Worm (Caenorhabditis elegans) whole organism, L3 larva: ENCODE data around the gene spp-21.
A peak's percentile ranks its signal among the peaks of the same experiment; 100 is the strongest.

Experiments used
- ZK546.5 ChIP-seq: sonication (generic microtip); optimal IDR thresholded peaks from 2 replicates; lab custom pipeline; 2017; ENCODE audit warnings: missing biosample characterization, missing genetic modification characterization
- ceh-28 ChIP-seq: fragments of 150-350 bp; optimal IDR thresholded peaks from 2 replicates; lab custom pipeline; 2014; ENCODE audit warnings: missing biosample characterization, missing genetic modification reagents, missing genetic modification characterization
- ceh-9 ChIP-seq: sonication (generic microtip); optimal IDR thresholded peaks from 2 replicates; lab custom pipeline; 2018; ENCODE audit warnings: missing biosample characterization, missing genetic modification characterization
- daf-12 ChIP-seq: fragments of 150-350 bp; optimal IDR thresholded peaks from 2 replicates; lab custom pipeline; 2014; ENCODE audit warnings: missing biosample characterization, missing genetic modification reagents, missing genetic modification characterization
- egl-27 ChIP-seq: sonication (generic microtip); optimal IDR thresholded peaks from 4 replicates; lab custom pipeline; 2017; ENCODE audit warnings: missing biosample characterization, missing genetic modification reagents, missing genetic modification characterization
- egl-5 ChIP-seq: fragments of 150-350 bp; optimal IDR thresholded peaks from 2 replicates; lab custom pipeline; 2017; ENCODE audit warnings: missing biosample characterization, missing genetic modification reagents, missing genetic modification characterization, inconsistent platforms
- elt-1 ChIP-seq: fragments of 150-350 bp; optimal IDR thresholded peaks from 2 replicates; lab custom pipeline; 2014; ENCODE audit warnings: missing biosample characterization, missing genetic modification characterization
- elt-2 ChIP-seq: sonication (generic microtip); optimal IDR thresholded peaks from 2 replicates; lab custom pipeline; 2016; ENCODE audit warnings: missing genetic modification reagents, mild to moderate bottlenecking, missing genetic modification characterization, missing compliant biosample characterization
- elt-3 ChIP-seq, 3 experiments: fragments of 150-350 bp in 1 of 3; sonication (generic microtip) in 2 of 3; optimal IDR thresholded peaks; 2 replicates in 2 of 3; 4 replicates in 1 of 3; lab custom pipeline; 2014 to 2017; ENCODE audit warnings: missing biosample characterization in 3 of 3, missing genetic modification characterization in 3 of 3
- fkh-10 ChIP-seq: sonication (generic microtip); optimal IDR thresholded peaks from 2 replicates; lab custom pipeline; 2017; ENCODE audit warnings: missing biosample characterization, missing genetic modification reagents, missing genetic modification characterization
- fkh-2 ChIP-seq: fragments of 150-350 bp; optimal IDR thresholded peaks from 2 replicates; lab custom pipeline; 2014; ENCODE audit warnings: missing biosample characterization, missing genetic modification reagents, missing genetic modification characterization
- fos-1 ChIP-seq: fragments of 150-350 bp; optimal IDR thresholded peaks from 2 replicates; lab custom pipeline; 2014; ENCODE audit warnings: missing biosample characterization, missing genetic modification characterization
- jun-1 ChIP-seq: fragments of 150-350 bp; optimal IDR thresholded peaks from 2 replicates; lab custom pipeline; 2014; ENCODE audit warnings: missing biosample characterization, missing genetic modification reagents, missing genetic modification characterization
- lin-39 ChIP-seq: fragments of 150-350 bp; optimal IDR thresholded peaks from 2 replicates; lab custom pipeline; 2018; ENCODE audit warnings: missing biosample characterization, missing genetic modification reagents, missing genetic modification characterization
- lsy-12 ChIP-seq: sonication (generic microtip); optimal IDR thresholded peaks from 2 replicates; lab custom pipeline; 2016; ENCODE audit warnings: mild to moderate bottlenecking, missing genetic modification characterization, missing compliant biosample characterization
- mdl-1 ChIP-seq: fragments of 150-350 bp; optimal IDR thresholded peaks from 2 replicates; lab custom pipeline; 2014; ENCODE audit warnings: missing biosample characterization, missing genetic modification characterization
- nfya-1 ChIP-seq: sonication (generic microtip); optimal IDR thresholded peaks from 2 replicates; lab custom pipeline; 2017; ENCODE audit warnings: missing genetic modification characterization, mild to moderate bottlenecking, missing compliant biosample characterization, antibody characterized with exemption, moderate library complexity; ENCODE audit not compliant: insufficient read depth
- nhr-12 ChIP-seq: fragments of 150-350 bp; optimal IDR thresholded peaks from 2 replicates; lab custom pipeline; 2014; ENCODE audit warnings: missing biosample characterization, missing genetic modification characterization
- nhr-23 ChIP-seq: fragments of 150-350 bp; optimal IDR thresholded peaks from 2 replicates; lab custom pipeline; 2014; ENCODE audit warnings: missing biosample characterization, missing genetic modification reagents, missing genetic modification characterization
- nhr-28 ChIP-seq: fragments of 150-350 bp; optimal IDR thresholded peaks from 2 replicates; lab custom pipeline; 2014; ENCODE audit warnings: missing biosample characterization, missing genetic modification characterization
- nhr-43 ChIP-seq: sonication (generic microtip); optimal IDR thresholded peaks from 2 replicates; lab custom pipeline; 2016; ENCODE audit warnings: mild to moderate bottlenecking, missing genetic modification characterization, missing compliant biosample characterization; ENCODE audit not compliant: poor library complexity, severe bottlenecking
- nhr-67 ChIP-seq: fragments of 150-350 bp; optimal IDR thresholded peaks from 2 replicates; lab custom pipeline; 2014; ENCODE audit warnings: missing biosample characterization, missing genetic modification characterization
- nhr-77 ChIP-seq: fragments of 150-350 bp; optimal IDR thresholded peaks from 2 replicates; lab custom pipeline; 2014; ENCODE audit warnings: missing biosample characterization, missing genetic modification characterization
- pha-4 ChIP-seq: fragments of 150-350 bp; optimal IDR thresholded peaks from 2 replicates; lab custom pipeline; 2014; ENCODE audit warnings: missing biosample characterization, missing genetic modification reagents, missing genetic modification characterization
- pqm-1 ChIP-seq: fragments of 150-350 bp; optimal IDR thresholded peaks from 2 replicates; lab custom pipeline; 2017; ENCODE audit warnings: missing biosample characterization, missing genetic modification characterization, inconsistent platforms
- sea-2 ChIP-seq: fragments of 150-350 bp; sonication (generic microtip); optimal IDR thresholded peaks from 4 replicates; lab custom pipeline; 2014; ENCODE audit warnings: missing biosample characterization, missing genetic modification reagents, missing genetic modification characterization
- skn-1 ChIP-seq: fragments of 150-350 bp; optimal IDR thresholded peaks from 2 replicates; lab custom pipeline; 2014; ENCODE audit warnings: missing biosample characterization, missing genetic modification characterization
- snpc-4 ChIP-seq: fragments of 150-350 bp; optimal IDR thresholded peaks from 2 replicates; lab custom pipeline; 2014; ENCODE audit warnings: missing biosample characterization, missing genetic modification characterization
- tbx-2 ChIP-seq: sonication (generic microtip); optimal IDR thresholded peaks from 2 replicates; lab custom pipeline; 2016; ENCODE audit warnings: mild to moderate bottlenecking, missing genetic modification characterization, missing compliant biosample characterization
- ztf-11 ChIP-seq: fragments of 150-350 bp; optimal IDR thresholded peaks from 2 replicates; lab custom pipeline; 2014; ENCODE audit warnings: missing biosample characterization, missing genetic modification characterization
- ztf-4 ChIP-seq: fragments of 150-350 bp; optimal IDR thresholded peaks from 2 replicates; lab custom pipeline; 2014; ENCODE audit warnings: missing biosample characterization, missing genetic modification characterization

spp-21 gene

ce11 chrX:11507836-11508235 lies 17.9 kb downstream of the spp-21 start:
- TF ChIP-seq sea-2 (GFP tag; lab: Kevin White, UChicago) (no peak), elt-1 (tag; lab: Kevin White, UChicago) (no peak), lin-39 (tag; lab: Kevin White, UChicago) (no peak), egl-5 (tag; lab: Kevin White, UChicago) (no peak), nhr-67 (tag; lab: Kevin White, UChicago) (no peak)

- TF ChIP-seq sea-2 (GFP tag; lab: Kevin White, UChicago) (no peak), skn-1 (tag; lab: Kevin White, UChicago) (no peak), elt-2 (tag; lab: Kevin White, UChicago) (peak; percentile 88), pqm-1 (tag; lab: Kevin White, UChicago) (peak; percentile 75), fos-1 (tag; lab: Kevin White, UChicago) (no peak), nhr-43 (tag; lab: Kevin White, UChicago) (no peak)
Measured at ce11 chrX:11509547-11509946, 19.6 kb downstream of the spp-21 start.

ce11 chrX:11511231-11511630 lies 21.3 kb downstream of the spp-21 start, which contains the start of gene ccdc-149:
Gene ccdc-149, minus strand, starts transcription at chrX:11511451.
- TF ChIP-seq elt-2 (tag; lab: Kevin White, UChicago) (peak; percentile 11), ceh-9 (tag; lab: Kevin White, UChicago) (no peak)

- TF ChIP-seq pha-4, result peak; percentile 23
- peak; percentile 88 for TF ChIP-seq pqm-1 (tag; lab: Kevin White, UChicago)
- TF ChIP-seq nhr-77 (tag; lab: Kevin White, UChicago), result no peak
- no peak for TF ChIP-seq nhr-28 (tag; lab: Kevin White, UChicago)
- no peak for TF ChIP-seq egl-27 (tag; lab: Kevin White, UChicago)
- TF ChIP-seq ztf-11 (tag; lab: Kevin White, UChicago), result no peak
- peak; percentile 76 for TF ChIP-seq skn-1 (tag; lab: Kevin White, UChicago)
- peak; percentile 98 for TF ChIP-seq elt-2 (tag; lab: Kevin White, UChicago)
- TF ChIP-seq tbx-2 (tag; lab: Kevin White, UChicago), result no peak
- no peak for TF ChIP-seq elt-3 (tag; optimal IDR thresholded peaks at IDR 0.05; lab: Kevin White, UChicago)
- TF ChIP-seq jun-1, result peak; percentile 92
- no peak for TF ChIP-seq mdl-1 (tag; lab: Kevin White, UChicago)
- no peak for TF ChIP-seq lsy-12 (tag; lab: Kevin White, UChicago)
- no peak for TF ChIP-seq lin-39 (tag; lab: Kevin White, UChicago)
- TF ChIP-seq fos-1 (tag; lab: Kevin White, UChicago), result peak; percentile 3
Measured at ce11 chrX:11515381-11515780, 25.5 kb downstream of the spp-21 start.

- TF ChIP-seq elt-3 (tag; optimal IDR thresholded peaks at IDR 0.05; lab: Kevin White, UChicago), result no peak
- no peak for TF ChIP-seq nhr-77 (tag; lab: Kevin White, UChicago)
- TF ChIP-seq ZK546.5 (tag; lab: Kevin White, UChicago), result no peak
- no peak for TF ChIP-seq tbx-2 (tag; lab: Kevin White, UChicago)
- no peak for TF ChIP-seq nfya-1
- TF ChIP-seq fkh-2 (tag; lab: Kevin White, UChicago), result no peak
- no peak for TF ChIP-seq ceh-28
- no peak for TF ChIP-seq ztf-4
- no peak for TF ChIP-seq elt-2 (tag; lab: Kevin White, UChicago)
- no peak for TF ChIP-seq fos-1 (tag; lab: Kevin White, UChicago)
- TF ChIP-seq nhr-12 (tag; lab: Kevin White, UChicago), result no peak
- no peak for TF ChIP-seq egl-27 (tag; lab: Kevin White, UChicago)
- no peak for TF ChIP-seq pqm-1 (tag; lab: Kevin White, UChicago)
- no peak for TF ChIP-seq snpc-4 (tag; lab: Kevin White, UChicago)
- TF ChIP-seq ztf-11 (tag; lab: Kevin White, UChicago), result no peak
Measured at ce11 chrX:11517433-11517832, 27.5 kb downstream of the spp-21 start.

- no peak for TF ChIP-seq fkh-10 (GFP tag; lab: Kevin White, UChicago)
- peak; percentile 19 for TF ChIP-seq pqm-1 (tag; lab: Kevin White, UChicago)
- no peak for TF ChIP-seq nhr-12 (tag; lab: Kevin White, UChicago)
- peak; percentile 40 for TF ChIP-seq pha-4
- no peak for TF ChIP-seq nhr-28 (tag; lab: Kevin White, UChicago)
- TF ChIP-seq snpc-4 (tag; lab: Kevin White, UChicago), result no peak
- TF ChIP-seq elt-2 (tag; lab: Kevin White, UChicago), result peak; percentile 57
- TF ChIP-seq nhr-23 (tag; lab: Kevin White, UChicago), result no peak
- no peak for TF ChIP-seq daf-12 (tag; lab: Kevin White, UChicago)
- TF ChIP-seq ceh-28, result peak; percentile 26
- TF ChIP-seq, all 47 proteins: peak for 4
Measured at ce11 chrX:11518415-11518814, 28.5 kb downstream of the spp-21 start.
